Fruit fly (Drosophila melanogaster): ENCODE measurements around the gene CG5245.

The CG5245 gene

DNA sequence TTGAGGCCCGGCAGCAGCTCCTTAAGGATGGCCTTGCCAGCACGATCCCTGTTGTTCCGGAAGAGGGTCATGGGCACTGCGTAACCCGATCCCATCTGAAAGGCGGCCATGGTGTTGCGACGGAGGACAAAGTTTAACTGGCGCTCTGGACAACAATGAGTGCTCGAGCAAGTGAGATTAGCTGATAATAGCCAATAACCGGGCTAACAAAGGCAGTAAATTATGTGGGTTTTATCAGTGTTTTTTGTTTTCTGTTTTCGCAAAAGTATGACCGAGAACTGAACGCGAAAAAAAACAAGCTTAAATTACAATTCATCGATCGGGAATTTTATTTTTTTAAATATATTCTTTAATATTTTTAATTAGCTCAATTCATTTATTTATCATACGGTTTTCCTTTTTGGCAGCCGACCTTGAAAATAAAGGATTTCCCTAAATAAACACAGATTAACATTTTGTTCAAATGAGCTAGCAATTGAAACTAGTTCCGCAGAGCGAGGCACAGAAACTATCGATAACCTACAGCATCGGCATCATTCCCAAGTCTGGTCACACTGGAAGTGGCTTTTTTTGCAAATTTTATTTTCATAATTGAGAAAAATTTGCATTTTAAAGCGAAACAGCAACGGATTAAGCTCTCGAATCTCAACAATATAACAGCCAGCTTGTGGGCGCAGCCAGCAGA lies 15.9 kb upstream of the CG5245 start, which contains the start of the genes Dip-C and pps (continued):
- TF ChIP-seq CG13296 (GFP tag; optimal IDR thresholded peaks at IDR 0.05) = no peak
- no peak for TF ChIP-seq Hr51 (GFP tag; optimal IDR thresholded peaks at IDR 0.05)
- no peak for TF ChIP-seq CG2199 (GFP tag; IDR thresholded peaks at IDR 0.05)
- TF ChIP-seq CHES-1-like (GFP tag; optimal IDR thresholded peaks at IDR 0.05) = no peak
- peak; percentile 63 for TF ChIP-seq CG12659 (GFP tag; optimal IDR thresholded peaks at IDR 0.05)
- TF ChIP-seq crp (GFP tag; optimal IDR thresholded peaks at IDR 0.05) = no peak
- no peak for TF ChIP-seq lmd (GFP tag; IDR thresholded peaks at IDR 0.05)
- TF ChIP-seq CG17829 (tag; optimal IDR thresholded peaks at IDR 0.05) = peak; percentile 56
- peak; percentile 58 for TF ChIP-seq CG14710 (tag; optimal IDR thresholded peaks at IDR 0.05)
- TF ChIP-seq CG10147 (GFP tag; optimal IDR thresholded peaks at IDR 0.05) = no peak
- TF ChIP-seq CG2875 (GFP tag; optimal IDR thresholded peaks at IDR 0.05) = no peak
- TF ChIP-seq salm (tag; optimal IDR thresholded peaks at IDR 0.05) = no peak
- no peak for TF ChIP-seq da (GFP tag; optimal IDR thresholded peaks at IDR 0.05)
- TF ChIP-seq Xrp1 (GFP tag; IDR thresholded peaks at IDR 0.05) = no peak
- TF ChIP-seq Lpt (GFP tag; optimal IDR thresholded peaks at IDR 0.05) = no peak
- no peak for TF ChIP-seq D (optimal IDR thresholded peaks at IDR 0.05)
- TF ChIP-seq D (GFP tag; optimal IDR thresholded peaks at IDR 0.05) = no peak
- TF ChIP-seq pan (optimal IDR thresholded peaks at IDR 0.05) = no peak
- TF ChIP-seq pan (GFP tag; optimal IDR thresholded peaks at IDR 0.05 in 1 of 2, IDR thresholded peaks at IDR 0.05 in 1 of 2) = peak in 1 of 2 experiments; percentile 9
- TF ChIP-seq repo (GFP tag; optimal IDR thresholded peaks at IDR 0.05) = no peak
- no peak for TF ChIP-seq Mad (GFP tag; optimal IDR thresholded peaks at IDR 0.05)
- peak; percentile 60 for TF ChIP-seq Sry-δ (GFP tag; optimal IDR thresholded peaks at IDR 0.05)
- TF ChIP-seq CG13775 (GFP tag; optimal IDR thresholded peaks at IDR 0.05) = no peak
- peak; percentile 73 for TF ChIP-seq row (GFP tag; IDR thresholded peaks at IDR 0.05)
- TF ChIP-seq CG3065 (GFP tag; optimal IDR thresholded peaks at IDR 0.05) = no peak
- TF ChIP-seq chn (GFP tag; optimal IDR thresholded peaks at IDR 0.05) = no peak
- TF ChIP-seq CG17612 (GFP tag; IDR thresholded peaks at IDR 0.05) = no peak
- TF ChIP-seq Sin3A (optimal IDR thresholded peaks at IDR 0.05) = peak; percentile 61
- peak; percentile 81 for TF ChIP-seq CG6791 (GFP tag; IDR thresholded peaks at IDR 0.05; ENCODE audit: partially characterized antibody)
- TF ChIP-seq CG4360 (GFP tag; IDR thresholded peaks at IDR 0.05) = no peak
- no peak for TF ChIP-seq seq (GFP tag; IDR thresholded peaks at IDR 0.05)
- TF ChIP-seq CG14965 (GFP tag; optimal IDR thresholded peaks at IDR 0.05; ENCODE audit: borderline replicate concordance) = no peak
- no peak for TF ChIP-seq CG11093 (GFP tag; IDR thresholded peaks at IDR 0.05)
- no peak for TF ChIP-seq CkIIα-i1 (GFP tag; IDR thresholded peaks at IDR 0.05)
- TF ChIP-seq CG18599 (GFP tag; optimal IDR thresholded peaks at IDR 0.05) = no peak
- peak; percentile 73 for TF ChIP-seq hbn (GFP tag; IDR thresholded peaks at IDR 0.05; ENCODE audit: partially characterized antibody)
- TF ChIP-seq gsb (GFP tag; IDR thresholded peaks at IDR 0.05) = no peak
- no peak for TF ChIP-seq dmrt99B (tag; optimal IDR thresholded peaks at IDR 0.05)
- TF ChIP-seq CG1602 (GFP tag; optimal IDR thresholded peaks at IDR 0.05) = no peak
- TF ChIP-seq CG12236 (GFP tag; optimal IDR thresholded peaks at IDR 0.05) = no peak
- no peak for TF ChIP-seq ind (GFP tag; optimal IDR thresholded peaks at IDR 0.05)
- TF ChIP-seq nau (GFP tag; optimal IDR thresholded peaks at IDR 0.05) = no peak
- TF ChIP-seq CG3407 (GFP tag; optimal IDR thresholded peaks at IDR 0.05) = no peak
- TF ChIP-seq GATAe (GFP tag; conservative IDR thresholded peaks at IDR 0.05) = no peak
- TF ChIP-seq pfk (GFP tag; optimal IDR thresholded peaks at IDR 0.05) = no peak
- TF ChIP-seq zen2 (GFP tag; IDR thresholded peaks at IDR 0.05; ENCODE audit: partially characterized antibody) = peak; percentile 55; the same call in 2 of the 3 replicates
- no peak for TF ChIP-seq CG8944 (GFP tag; optimal IDR thresholded peaks at IDR 0.05)
- no peak for TF ChIP-seq crol (GFP tag; IDR thresholded peaks at IDR 0.05)
- TF ChIP-seq CG8281 (tag; optimal IDR thresholded peaks at IDR 0.05) = no peak
- no peak for TF ChIP-seq CG15696 (tag; optimal IDR thresholded peaks at IDR 0.05)
- no peak for TF ChIP-seq Optix (GFP tag; IDR thresholded peaks at IDR 0.05)

Data from whole organism, embryonic.